Worm (Caenorhabditis elegans): ENCODE measurements around the gene srh-62.

- TF ChIP-seq elt-3 (tag; optimal IDR thresholded peaks at IDR 0.05) (no peak), nhr-28 (tag; optimal IDR thresholded peaks at IDR 0.05) (no peak), ceh-82 (tag; optimal IDR thresholded peaks at IDR 0.05) (no peak), Y116A8C.19 (tag; optimal IDR thresholded peaks at IDR 0.05; ENCODE audit: borderline replicate concordance) (no peak), egl-27 (tag; optimal IDR thresholded peaks at IDR 0.05) (no peak), elt-2 (tag; optimal IDR thresholded peaks at IDR 0.05) (no peak), lin-15B (tag; optimal IDR thresholded peaks at IDR 0.05) (no peak), nhr-77 (tag; optimal IDR thresholded peaks at IDR 0.05) (no peak), hlh-17 (GFP tag; optimal IDR thresholded peaks at IDR 0.05; ENCODE audit: borderline replicate concordance) (no peak), blmp-1 (tag; optimal IDR thresholded peaks at IDR 0.05) (no peak), ama-1 (optimal IDR thresholded peaks at IDR 0.05) (no peak)
Measured at ce11 chrV:424140-424539, 21.2 kb upstream of the srh-62 start, which contains the start of gene B0554.5.
